Worm (Caenorhabditis elegans): Measurements from ENCODE around the gene K06H6.4.

K06H6.4 gene

DNA sequence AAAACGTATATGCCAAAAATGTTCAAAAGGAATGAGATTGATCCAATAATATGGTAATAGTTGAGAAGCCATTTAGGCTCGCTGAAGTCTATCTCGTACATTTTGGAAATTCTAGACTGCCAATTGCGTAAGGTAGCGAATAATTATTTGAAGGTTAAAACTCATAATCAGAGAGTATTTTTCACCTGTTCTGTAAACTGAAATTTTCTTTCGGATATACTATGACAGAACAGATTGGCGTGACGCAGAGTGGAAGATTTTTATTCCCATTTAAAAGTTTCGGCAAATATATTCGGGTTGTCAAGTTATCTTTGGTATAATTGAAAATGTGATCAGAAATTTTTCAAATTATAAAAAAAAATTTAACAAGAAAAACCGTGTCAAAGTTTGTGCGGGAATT is 11.0 kb upstream of the K06H6.4 start, which contains the start of gene sri-72:
TSS of gene sri-72 (minus strand) at position 101 of the 400 bp plus-strand sequence.
- no peak for TF ChIP-seq nhr-23 (tag; optimal IDR thresholded peaks at IDR 0.05)
- no peak for TF ChIP-seq nhr-12 (tag; optimal IDR thresholded peaks at IDR 0.05)
- TF ChIP-seq ztf-4 (tag; optimal IDR thresholded peaks at IDR 0.05) = no peak
- TF ChIP-seq lin-15B (tag; optimal IDR thresholded peaks at IDR 0.05) = no peak
- TF ChIP-seq ztf-11 (tag; optimal IDR thresholded peaks at IDR 0.05) = no peak
- no peak for TF ChIP-seq unc-39 (tag; optimal IDR thresholded peaks at IDR 0.05)
- no peak for TF ChIP-seq mdl-1 (tag; optimal IDR thresholded peaks at IDR 0.05)

DNA sequence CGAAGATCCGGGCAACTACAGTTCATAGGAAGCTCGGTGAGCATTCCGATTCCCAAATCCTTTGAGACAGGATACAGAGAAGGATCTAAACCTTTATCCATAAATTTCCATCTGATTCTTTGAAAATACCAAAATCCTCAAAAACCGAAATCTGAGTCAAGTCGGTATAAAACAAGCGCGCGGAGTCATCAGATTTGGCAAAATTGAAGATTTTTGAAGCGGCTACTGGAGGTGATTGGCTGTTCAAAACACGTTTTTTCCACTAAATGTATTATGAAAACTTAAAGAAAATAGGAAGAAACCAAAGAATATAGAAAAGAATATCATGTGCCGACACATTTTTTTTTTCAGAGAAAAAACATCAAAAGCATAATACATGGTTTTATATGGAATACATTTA is 4.4 kb upstream of the K06H6.4 start, which contains the start of gene C14C6.13:
TSS of gene C14C6.13 (minus strand) at position 101 of the 400 bp plus-strand sequence.
- TF ChIP-seq nhr-23 (tag; optimal IDR thresholded peaks at IDR 0.05) (no peak), jun-1 (tag; optimal IDR thresholded peaks at IDR 0.05) (no peak), mdl-1 (tag; optimal IDR thresholded peaks at IDR 0.05) (no peak), sea-2 (GFP tag; optimal IDR thresholded peaks at IDR 0.05) (no peak), ama-1 (optimal IDR thresholded peaks at IDR 0.05) (no peak), tbx-2 (tag; optimal IDR thresholded peaks at IDR 0.05) (no peak), R02D3.7 (tag; optimal IDR thresholded peaks at IDR 0.05) (no peak), nhr-11 (tag; optimal IDR thresholded peaks at IDR 0.05) (no peak), skn-1 (tag; optimal IDR thresholded peaks at IDR 0.05) (no peak), fkh-10 (GFP tag; optimal IDR thresholded peaks at IDR 0.05) (no peak), lin-39 (tag; optimal IDR thresholded peaks at IDR 0.05) (no peak), nhr-77 (tag; optimal IDR thresholded peaks at IDR 0.05) (no peak), ztf-4 (tag; optimal IDR thresholded peaks at IDR 0.05) (no peak), unc-39 (tag; optimal IDR thresholded peaks at IDR 0.05) (no peak)

ce11 chrV:576070-576469 is 3.0 kb upstream of the K06H6.4 start, which contains the start of gene K06H6.5:
TSS of gene K06H6.5 (plus strand) at chrV:576370.
- TF ChIP-seq elt-2 (tag; optimal IDR thresholded peaks at IDR 0.05) = no peak
- no peak for TF ChIP-seq ceh-28 (tag; optimal IDR thresholded peaks at IDR 0.05)
- TF ChIP-seq mdl-1 (tag; optimal IDR thresholded peaks at IDR 0.05) = no peak
- no peak for TF ChIP-seq jun-1 (tag; optimal IDR thresholded peaks at IDR 0.05)
- TF ChIP-seq egl-27 (tag; optimal IDR thresholded peaks at IDR 0.05) = no peak
- no peak for TF ChIP-seq nhr-237 (tag; optimal IDR thresholded peaks at IDR 0.05)
- TF ChIP-seq ztf-11 (tag; optimal IDR thresholded peaks at IDR 0.05) = no peak
- TF ChIP-seq unc-62 (GFP tag; optimal IDR thresholded peaks at IDR 0.05) = no peak
- TF ChIP-seq nhr-25 (tag; optimal IDR thresholded peaks at IDR 0.05) = no peak
- TF ChIP-seq ceh-9 (tag; optimal IDR thresholded peaks at IDR 0.05) = no peak
- TF ChIP-seq nhr-77 (tag; optimal IDR thresholded peaks at IDR 0.05) = no peak

ce11 chrV:576918-577317 is 2.2 kb upstream of the K06H6.4 start:
- TF ChIP-seq ama-1 (optimal IDR thresholded peaks at IDR 0.05) (no peak), aly-2 (tag; optimal IDR thresholded peaks at IDR 0.05) (no peak), ceh-82 (tag; optimal IDR thresholded peaks at IDR 0.05) (no peak), mdl-1 (tag; optimal IDR thresholded peaks at IDR 0.05) (no peak), ceh-28 (tag; optimal IDR thresholded peaks at IDR 0.05) (no peak), eor-1 (tag; optimal IDR thresholded peaks at IDR 0.05) (no peak), zag-1 (tag; optimal IDR thresholded peaks at IDR 0.05) (no peak), lin-39 (tag; optimal IDR thresholded peaks at IDR 0.05) (no peak), fkh-10 (GFP tag; optimal IDR thresholded peaks at IDR 0.05) (no peak), ceh-9 (tag; optimal IDR thresholded peaks at IDR 0.05) (no peak), R02D3.7 (tag; optimal IDR thresholded peaks at IDR 0.05) (no peak), fkh-2 (tag; optimal IDR thresholded peaks at IDR 0.05) (no peak), daf-12 (tag; optimal IDR thresholded peaks at IDR 0.05) (no peak), snpc-4 (tag; optimal IDR thresholded peaks at IDR 0.05) (no peak), lsy-12 (tag; optimal IDR thresholded peaks at IDR 0.05) (no peak), nhr-237 (tag; optimal IDR thresholded peaks at IDR 0.05) (no peak), nhr-11 (tag; optimal IDR thresholded peaks at IDR 0.05) (no peak), elt-1 (tag; optimal IDR thresholded peaks at IDR 0.05) (no peak), pha-4 (tag; optimal IDR thresholded peaks at IDR 0.05) (no peak)

- TF ChIP-seq tbx-2 (tag; optimal IDR thresholded peaks at IDR 0.05) (no peak), zag-1 (tag; optimal IDR thresholded peaks at IDR 0.05) (no peak), nhr-43 (tag; optimal IDR thresholded peaks at IDR 0.05; ENCODE audit: poor library complexity, severe bottlenecking) (no peak), egl-5 (tag; optimal IDR thresholded peaks at IDR 0.05) (no peak), ceh-9 (tag; optimal IDR thresholded peaks at IDR 0.05) (no peak), eor-1 (tag; optimal IDR thresholded peaks at IDR 0.05) (no peak), nhr-76 (tag; optimal IDR thresholded peaks at IDR 0.05) (no peak), nhr-237 (tag; optimal IDR thresholded peaks at IDR 0.05) (no peak), lsy-12 (tag; optimal IDR thresholded peaks at IDR 0.05) (no peak), unc-39 (tag; optimal IDR thresholded peaks at IDR 0.05) (no peak), daf-12 (tag; optimal IDR thresholded peaks at IDR 0.05) (no peak), nhr-77 (tag; optimal IDR thresholded peaks at IDR 0.05) (no peak)
These were observed 2.5 kb downstream of the K06H6.4 start, which contains the start of gene nstp-7 for ce11 chrV:581616-582015. TSS of gene nstp-7 (plus strand) at chrV:581916.

Measured in whole organism, L3 larva.